Worm (Caenorhabditis elegans) whole organism, late embryonic: ENCODE results near the gene qua-1.

Experiments used
- hlh-15 ChIP-seq: sonication (generic microtip); optimal IDR thresholded peaks from 2 replicates; lab custom pipeline; 2016; ENCODE audit warnings: missing genetic modification characterization, missing compliant biosample characterization
- nfya-1 ChIP-seq: sonication (generic microtip); optimal IDR thresholded peaks from 2 replicates; lab custom pipeline; 2017; ENCODE audit warnings: missing genetic modification characterization, mild to moderate bottlenecking, missing compliant biosample characterization, antibody characterized with exemption, moderate library complexity

- no peak for TF ChIP-seq nfya-1 (tag; lab: Kevin White, UChicago)
- TF ChIP-seq hlh-15 (tag; lab: Kevin White, UChicago): no peak
Observed at ce11 chrII:8199803-8200202, 1.2 kb downstream of the qua-1 start.
